Worm (Caenorhabditis elegans): ENCODE results near the gene cki-2.

Gene cki-2

ce11 chrII:7794222-7794621 lies 22.1 kb upstream of the cki-2 start, which contains the start of gene glr-4:
TSS of gene glr-4 (minus strand) at chrII:7794322.
- TF ChIP-seq pros-1 (tag; optimal IDR thresholded peaks at IDR 0.05) (no peak), sox-4 (tag; optimal IDR thresholded peaks at IDR 0.05) (no peak), ceh-31 (tag; optimal IDR thresholded peaks at IDR 0.05) (no peak)

ce11 chrII:7795299-7795698 lies 21.0 kb upstream of the cki-2 start:
- TF ChIP-seq unc-42 (tag; optimal IDR thresholded peaks at IDR 0.05) (peak; percentile 82), ceh-30 (tag; optimal IDR thresholded peaks at IDR 0.05) (no peak)

ce11 chrII:7801255-7801654 lies 15.0 kb upstream of the cki-2 start:
- TF ChIP-seq elt-2 (tag; optimal IDR thresholded peaks at IDR 0.05) (peak; percentile 15), nhr-232 (tag; optimal IDR thresholded peaks at IDR 0.05) (no peak)

ce11 chrII:7801899-7802298 lies 14.4 kb upstream of the cki-2 start:
- TF ChIP-seq rnt-1 (tag; optimal IDR thresholded peaks at IDR 0.05) = peak; percentile 53
- no peak for TF ChIP-seq nhr-11 (tag; optimal IDR thresholded peaks at IDR 0.05)

ce11 chrII:7803174-7803573 lies 13.1 kb upstream of the cki-2 start:
- no peak for TF ChIP-seq syd-9 (tag; optimal IDR thresholded peaks at IDR 0.05)
- TF ChIP-seq ztf-16 (tag; optimal IDR thresholded peaks at IDR 0.05) = no peak
- no peak for TF ChIP-seq hlh-15 (tag; optimal IDR thresholded peaks at IDR 0.05)
- peak; percentile 49 for TF ChIP-seq unc-42 (tag; optimal IDR thresholded peaks at IDR 0.05)

- TF ChIP-seq tbx-7 (tag; optimal IDR thresholded peaks at IDR 0.05) (no peak), T23F11.4 (GFP tag; optimal IDR thresholded peaks at IDR 0.05) (no peak), odd-2 (tag; optimal IDR thresholded peaks at IDR 0.05) (no peak), dmd-4 (tag; optimal IDR thresholded peaks at IDR 0.05; ENCODE audit: borderline replicate concordance) (no peak), ceh-48 (tag; optimal IDR thresholded peaks at IDR 0.05) (no peak), ceh-31 (tag; optimal IDR thresholded peaks at IDR 0.05) (no peak), npax-4 (tag; optimal IDR thresholded peaks at IDR 0.05) (no peak), hlh-6 (tag; optimal IDR thresholded peaks at IDR 0.05) (no peak), hlh-30 (tag; optimal IDR thresholded peaks at IDR 0.05; ENCODE audit: insufficient read depth) (no peak), C08G9.2 (tag; optimal IDR thresholded peaks at IDR 0.05) (no peak)
These were observed 10.2 kb upstream of the cki-2 start for ce11 chrII:7806054-7806453.

ce11 chrII:7806872-7807271 lies 9.4 kb upstream of the cki-2 start:
- TF ChIP-seq ref-2 (tag; optimal IDR thresholded peaks at IDR 0.05) = peak; percentile 35
- no peak for TF ChIP-seq odd-2 (tag; optimal IDR thresholded peaks at IDR 0.05)
- no peak for TF ChIP-seq ceh-34 (tag; optimal IDR thresholded peaks at IDR 0.05)
- TF ChIP-seq ceh-31 (tag; optimal IDR thresholded peaks at IDR 0.05) = no peak

ce11 chrII:7808153-7808552 lies 8.1 kb upstream of the cki-2 start:
- TF ChIP-seq sdc-2 (tag; optimal IDR thresholded peaks at IDR 0.05) (no peak), K02D7.2 (tag; optimal IDR thresholded peaks at IDR 0.05) (no peak), ceh-22 (tag; optimal IDR thresholded peaks at IDR 0.05) (no peak), odd-2 (tag; optimal IDR thresholded peaks at IDR 0.05) (no peak), pros-1 (tag; optimal IDR thresholded peaks at IDR 0.05) (no peak), gmeb-2 (tag; optimal IDR thresholded peaks at IDR 0.05) (no peak), dve-1 (tag; optimal IDR thresholded peaks at IDR 0.05) (no peak), elt-4 (tag; optimal IDR thresholded peaks at IDR 0.05) (no peak), C08G9.2 (tag; optimal IDR thresholded peaks at IDR 0.05) (no peak), rnt-1 (tag; optimal IDR thresholded peaks at IDR 0.05) (no peak), hlh-15 (tag; optimal IDR thresholded peaks at IDR 0.05) (no peak), unc-42 (tag; optimal IDR thresholded peaks at IDR 0.05) (no peak), lin-11 (tag; optimal IDR thresholded peaks at IDR 0.05) (no peak), zip-5 (tag; optimal IDR thresholded peaks at IDR 0.05) (no peak)
